Worm (Caenorhabditis elegans) whole organism, mixed stage, embryonic: ENCODE measurements around the gene F38A5.2.

ENCODE experiments used
- M03D4.4 ChIP-seq: sonication (generic microtip); optimal IDR thresholded peaks from 2 replicates; lab custom pipeline; 2017; ENCODE audit warnings: mild to moderate bottlenecking, missing genetic modification characterization, missing compliant biosample characterization
- bed-3 ChIP-seq: fragments of 200-800 bp; sonication (Bioruptor generic); optimal IDR thresholded peaks from 3 replicates; lab custom pipeline; 2018; ENCODE audit warnings: mild to moderate bottlenecking, missing genetic modification characterization, moderate library complexity, missing compliant biosample characterization
- blmp-1 ChIP-seq: fragments of 150-350 bp; optimal IDR thresholded peaks from 2 replicates; lab custom pipeline; 2014; ENCODE audit warnings: missing biosample characterization, missing genetic modification characterization
- ceh-39 ChIP-seq: fragments of 150-350 bp; optimal IDR thresholded peaks from 2 replicates; lab custom pipeline; 2014; ENCODE audit warnings: missing biosample characterization, missing genetic modification characterization
- ceh-43 ChIP-seq: fragments of 200-800 bp; sonication (Bioruptor generic); optimal IDR thresholded peaks from 2 replicates; lab custom pipeline; 2018; ENCODE audit warnings: mild to moderate bottlenecking, missing genetic modification characterization, moderate library complexity, missing compliant biosample characterization
- ces-1 ChIP-seq: fragments of 150-350 bp; optimal IDR thresholded peaks from 2 replicates; lab custom pipeline; 2014; ENCODE audit warnings: missing biosample characterization, missing genetic modification reagents, missing genetic modification characterization
- drap-1 ChIP-seq: fragments of 200-800 bp; sonication (Bioruptor generic); optimal IDR thresholded peaks from 3 replicates; lab custom pipeline; 2018; ENCODE audit warnings: mild to moderate bottlenecking, missing genetic modification characterization, missing compliant biosample characterization
- elt-1 ChIP-seq: sonication (generic microtip); optimal IDR thresholded peaks from 2 replicates; lab custom pipeline; 2017; ENCODE audit warnings: missing genetic modification characterization, mild to moderate bottlenecking, missing compliant biosample characterization, antibody characterized with exemption, moderate library complexity, borderline replicate concordance; ENCODE audit not compliant: insufficient read depth
- elt-3 ChIP-seq: fragments of 150-350 bp; optimal IDR thresholded peaks from 2 replicates; lab custom pipeline; 2014; ENCODE audit warnings: missing biosample characterization, missing genetic modification characterization
- ham-2 ChIP-seq: fragments of 200-800 bp; sonication (Bioruptor generic); optimal IDR thresholded peaks from 2 replicates; lab custom pipeline; 2018; ENCODE audit warnings: mild to moderate bottlenecking, missing genetic modification characterization, missing compliant biosample characterization
- hlh-1 ChIP-seq: fragments of 150-350 bp; optimal IDR thresholded peaks from 2 replicates; lab custom pipeline; 2014; ENCODE audit warnings: missing biosample characterization, missing genetic modification reagents, missing genetic modification characterization
- lin-32 ChIP-seq: fragments of 200-800 bp; sonication (Bioruptor generic); optimal IDR thresholded peaks from 2 replicates; lab custom pipeline; 2018; ENCODE audit warnings: mild to moderate bottlenecking, missing genetic modification characterization, missing compliant biosample characterization
- lsy-2 ChIP-seq: fragments of 150-350 bp; optimal IDR thresholded peaks from 2 replicates; lab custom pipeline; 2014; ENCODE audit warnings: missing biosample characterization, missing genetic modification characterization
- mab-5 ChIP-seq: fragments of 150-350 bp; optimal IDR thresholded peaks from 2 replicates; lab custom pipeline; 2014; ENCODE audit warnings: missing biosample characterization, missing genetic modification characterization
- mep-1 ChIP-seq: fragments of 150-350 bp; optimal IDR thresholded peaks from 2 replicates; lab custom pipeline; 2017; ENCODE audit warnings: missing biosample characterization, missing genetic modification reagents, missing genetic modification characterization, inconsistent platforms
- mls-2 ChIP-seq: sonication (generic microtip); optimal IDR thresholded peaks from 2 replicates; lab custom pipeline; 2016; ENCODE audit warnings: mild to moderate bottlenecking, missing genetic modification characterization, moderate library complexity, missing compliant biosample characterization
- nhr-12 ChIP-seq: fragments of 150-350 bp; optimal IDR thresholded peaks from 2 replicates; lab custom pipeline; 2014; ENCODE audit warnings: missing biosample characterization, missing genetic modification characterization
- nhr-2 ChIP-seq: fragments of 150-350 bp; optimal IDR thresholded peaks from 2 replicates; lab custom pipeline; 2014; ENCODE audit warnings: missing biosample characterization, missing genetic modification characterization
- nhr-237 ChIP-seq: fragments of 150-350 bp; optimal IDR thresholded peaks from 2 replicates; lab custom pipeline; 2014; ENCODE audit warnings: missing biosample characterization, missing genetic modification characterization
- nhr-28 ChIP-seq: fragments of 150-350 bp; optimal IDR thresholded peaks from 2 replicates; lab custom pipeline; 2014; ENCODE audit warnings: missing biosample characterization, missing genetic modification characterization
- snpc-4 ChIP-seq: fragments of 150-350 bp; optimal IDR thresholded peaks from 2 replicates; lab custom pipeline; 2014; ENCODE audit warnings: missing biosample characterization, missing genetic modification characterization
- sptf-1 ChIP-seq: sonication (generic microtip); optimal IDR thresholded peaks from 2 replicates; lab custom pipeline; 2017; ENCODE audit warnings: mild to moderate bottlenecking, missing genetic modification characterization, moderate library complexity, missing compliant biosample characterization
- tbx-8 ChIP-seq: fragments of 200-800 bp; sonication (Bioruptor generic); optimal IDR thresholded peaks from 2 replicates; lab custom pipeline; 2018; ENCODE audit warnings: mild to moderate bottlenecking, missing genetic modification characterization, moderate library complexity, missing compliant biosample characterization
- unc-120 ChIP-seq: sonication (generic microtip); optimal IDR thresholded peaks from 2 replicates; lab custom pipeline; 2017; ENCODE audit warnings: missing genetic modification characterization, missing compliant biosample characterization; ENCODE audit not compliant: poor library complexity, severe bottlenecking
- unc-39 ChIP-seq: fragments of 150-350 bp; optimal IDR thresholded peaks from 2 replicates; lab custom pipeline; 2014; ENCODE audit warnings: missing biosample characterization, missing genetic modification characterization
- unc-62 ChIP-seq: fragments of 150-350 bp; optimal IDR thresholded peaks from 2 replicates; lab custom pipeline; 2014; ENCODE audit warnings: missing biosample characterization, missing genetic modification reagents, missing genetic modification characterization
- zip-8 ChIP-seq: fragments of 150-350 bp; optimal IDR thresholded peaks from 2 replicates; lab custom pipeline; 2014; ENCODE audit warnings: missing biosample characterization, missing genetic modification characterization

F38A5.2 gene

ce11 chrIV:6556624-6557368, 28.4 kb downstream of the F38A5.2 start, which contains the start of gene try-3 (continued):
- TF ChIP-seq unc-39 (tag; lab: Kevin White, UChicago): no peak
- TF ChIP-seq unc-120 (tag; lab: Kevin White, UChicago): peak; percentile 87
- TF ChIP-seq lin-32 (GFP tag; lab: Kevin White, UChicago): peak; percentile 39
- TF ChIP-seq mls-2 (tag; lab: Kevin White, UChicago): peak; percentile 78
- no peak for TF ChIP-seq hlh-1
- TF ChIP-seq zip-8: no peak
- TF ChIP-seq tbx-8 (GFP tag; lab: Kevin White, UChicago): peak; percentile 36
- peak; percentile 77 for TF ChIP-seq drap-1

- TF ChIP-seq ces-1 (GFP tag; lab: Kevin White, UChicago) (peak; percentile 56), unc-62 (GFP tag; lab: Kevin White, UChicago) (no peak), hlh-1 (peak; percentile 41)
Measured at ce11 chrIV:6555388-6556330, 29.5 kb downstream of the F38A5.2 start, which contains the start of gene paqr-1. TSS of gene paqr-1 (minus strand) at chrIV:6555438.

- TF ChIP-seq lin-32 (GFP tag; lab: Kevin White, UChicago) (no peak), nhr-237 (tag; lab: Kevin White, UChicago) (no peak), unc-62 (GFP tag; lab: Kevin White, UChicago) (no peak), elt-1 (tag; lab: Kevin White, UChicago) (no peak), blmp-1 (tag; lab: Kevin White, UChicago) (no peak), sptf-1 (tag; lab: Kevin White, UChicago) (no peak), nhr-2 (no peak), bed-3 (GFP tag; lab: Kevin White, UChicago) (no peak), snpc-4 (tag; lab: Kevin White, UChicago) (no peak), unc-120 (tag; lab: Kevin White, UChicago) (no peak), nhr-12 (tag; lab: Kevin White, UChicago) (no peak), zip-8 (no peak), mab-5 (no peak), nhr-28 (tag; lab: Kevin White, UChicago) (no peak), ceh-43 (GFP tag; lab: Kevin White, UChicago) (no peak), ham-2 (GFP tag; lab: Kevin White, UChicago) (no peak), ceh-39 (tag; lab: Kevin White, UChicago) (no peak), mep-1 (tag; lab: Kevin White, UChicago) (no peak)
Measured at ce11 chrIV:6554865-6555264, 30.3 kb downstream of the F38A5.2 start.

- TF ChIP-seq elt-1 (tag; lab: Kevin White, UChicago) (no peak), unc-62 (GFP tag; lab: Kevin White, UChicago) (no peak), zip-8 (no peak), ceh-43 (GFP tag; lab: Kevin White, UChicago) (no peak), nhr-2 (no peak), blmp-1 (tag; lab: Kevin White, UChicago) (no peak), mls-2 (tag; lab: Kevin White, UChicago) (no peak), lin-32 (GFP tag; lab: Kevin White, UChicago) (no peak), hlh-1 (no peak), unc-39 (tag; lab: Kevin White, UChicago) (no peak), lsy-2 (tag; lab: Kevin White, UChicago) (no peak), tbx-8 (GFP tag; lab: Kevin White, UChicago) (no peak), elt-3 (no peak), M03D4.4 (tag; lab: Kevin White, UChicago) (no peak)
- TF ChIP-seq, all 35 proteins: peak for 0
Measured at ce11 chrIV:6552036-6552435, 33.2 kb downstream of the F38A5.2 start.
